Fruit fly (Drosophila melanogaster): ENCODE results near the gene CG42831.

CG42831 gene

dm6 chr3L:10851853-10852346, 37.3 kb downstream of the CG42831 start (continued):
- TF ChIP-seq CG11247 (GFP tag; IDR thresholded peaks at IDR 0.05) (no peak), Fer1 (GFP tag; optimal IDR thresholded peaks at IDR 0.05) (no peak), CG9932 (GFP tag; IDR thresholded peaks at IDR 0.05) (no peak), Sin3A (optimal IDR thresholded peaks at IDR 0.05) (no peak), D (optimal IDR thresholded peaks at IDR 0.05) (no peak), D (GFP tag; optimal IDR thresholded peaks at IDR 0.05) (peak; percentile 39), TFAM (GFP tag; optimal IDR thresholded peaks at IDR 0.05) (no peak), CG3407 (GFP tag; optimal IDR thresholded peaks at IDR 0.05) (no peak), Sry-β (GFP tag; optimal IDR thresholded peaks at IDR 0.05) (no peak), dm (GFP tag; optimal IDR thresholded peaks at IDR 0.05) (no peak), CG11696 (GFP tag; IDR thresholded peaks at IDR 0.05) (no peak), Sox100B (GFP tag; optimal IDR thresholded peaks at IDR 0.05) (peak; percentile 60), Nf-YB (GFP tag; optimal IDR thresholded peaks at IDR 0.05) (no peak), hbn (GFP tag; IDR thresholded peaks at IDR 0.05; ENCODE audit: partially characterized antibody) (no peak), CG8359 (GFP tag; optimal IDR thresholded peaks at IDR 0.05; ENCODE audit: borderline replicate concordance) (no peak), CG3995 (GFP tag; optimal IDR thresholded peaks at IDR 0.05) (no peak), Chrac-16 (GFP tag; optimal IDR thresholded peaks at IDR 0.05) (peak; percentile 17), psq (GFP tag; optimal IDR thresholded peaks at IDR 0.05) (no peak), gsb-n (tag; optimal IDR thresholded peaks at IDR 0.05) (no peak), CG14860 (GFP tag; IDR thresholded peaks at IDR 0.05; ENCODE audit: partially characterized antibody) (no peak), CG34376 (GFP tag; optimal IDR thresholded peaks at IDR 0.05) (no peak), sug (tag; optimal IDR thresholded peaks at IDR 0.05) (no peak), gt (GFP tag; IDR thresholded peaks at IDR 0.05) (no peak), slp2 (GFP tag; optimal IDR thresholded peaks at IDR 0.05) (no peak), CG10959 (GFP tag; IDR thresholded peaks at IDR 0.05) (no peak), yki (optimal IDR thresholded peaks at IDR 0.05) (no peak), lola (GFP tag; optimal IDR thresholded peaks at IDR 0.05) (peak in 1 of 3 experiments; percentile 68), dmrt99B (tag; optimal IDR thresholded peaks at IDR 0.05) (peak; percentile 60), CG2116 (GFP tag; optimal IDR thresholded peaks at IDR 0.05) (no peak), CG7556 (GFP tag; optimal IDR thresholded peaks at IDR 0.05) (peak; percentile 76), CG6813 (GFP tag; optimal IDR thresholded peaks at IDR 0.05) (no peak), CG2678 (tag; optimal IDR thresholded peaks at IDR 0.05) (peak; percentile 45), Camta (GFP tag; optimal IDR thresholded peaks at IDR 0.05) (no peak), CG9609 (GFP tag; optimal IDR thresholded peaks at IDR 0.05) (no peak), CG17361 (GFP tag; IDR thresholded peaks at IDR 0.05) (peak; percentile 84), Xbp1 (GFP tag; optimal IDR thresholded peaks at IDR 0.05) (peak; percentile 25), croc (GFP tag; conservative IDR thresholded peaks at IDR 0.05) (no peak), bbx (GFP tag; IDR thresholded peaks at IDR 0.05; ENCODE audit: partially characterized antibody) (no peak), CG7271 (tag; optimal IDR thresholded peaks at IDR 0.05) (no peak), CG9437 (GFP tag; optimal IDR thresholded peaks at IDR 0.05) (peak; percentile 55), CG9797 (GFP tag; optimal IDR thresholded peaks at IDR 0.05) (no peak), zen2 (GFP tag; IDR thresholded peaks at IDR 0.05; ENCODE audit: partially characterized antibody) (no peak), schlank (tag; optimal IDR thresholded peaks at IDR 0.05) (no peak), lbe (GFP tag; optimal IDR thresholded peaks at IDR 0.05) (no peak), Vsx1 (GFP tag; optimal IDR thresholded peaks at IDR 0.05) (no peak), CG30403 (GFP tag; optimal IDR thresholded peaks at IDR 0.05) (peak; percentile 58), CG11695 (GFP tag; IDR thresholded peaks at IDR 0.05) (no peak), Aef1 (GFP tag; IDR thresholded peaks at IDR 0.05) (no peak), Sox102F (GFP tag; optimal IDR thresholded peaks at IDR 0.05) (peak; percentile 36), D19B (GFP tag; optimal IDR thresholded peaks at IDR 0.05) (no peak), Stat92E (GFP tag; optimal IDR thresholded peaks at IDR 0.05) (no peak)

Measured in whole organism, embryonic.